Fruit fly (Drosophila melanogaster) whole organism, embryonic: ENCODE measurements around the gene dpr14.

Experiments
- CG12769 ChIP-seq: fragments of 200-800 bp; sonication (Bioruptor generic); optimal IDR thresholded peaks from 2 replicates; lab custom pipeline; 2019; ENCODE audit warnings: missing biosample characterization, mild to moderate bottlenecking, missing genetic modification characterization, moderate library complexity
- CG6854 ChIP-seq: fragments of 200-800 bp; sonication (Bioruptor generic); optimal IDR thresholded peaks from 3 replicates; lab custom pipeline; 2017; ENCODE audit warnings: missing biosample characterization, mild to moderate bottlenecking, missing genetic modification characterization
- CG7963 ChIP-seq: fragments of 200-800 bp; sonication (Bioruptor generic); IDR thresholded peaks from 3 replicates; pipeline ENCODE4 v1.3.6; 2022; ENCODE audit warnings: missing biosample characterization, missing genetic modification characterization; ENCODE audit not compliant: partially characterized antibody
- Hand ChIP-seq: fragments of 200-800 bp; sonication (Bioruptor generic); optimal IDR thresholded peaks from 2 replicates; lab custom pipeline; 2017; ENCODE audit warnings: mild to moderate bottlenecking, missing biosample characterization, missing genetic modification reagents, missing genetic modification characterization
- Sry-β ChIP-seq: fragments of 200-800 bp; sonication (Bioruptor generic); optimal IDR thresholded peaks from 2 replicates; lab custom pipeline; 2018; ENCODE audit warnings: missing biosample characterization, mild to moderate bottlenecking, missing genetic modification characterization, moderate library complexity
- dpn ChIP-seq, 2 experiments: fragments of 200-800 bp; sonication (Bioruptor generic); optimal IDR thresholded peaks; 3 replicates each; lab custom pipeline; 2016; ENCODE audit warnings: missing biosample characterization in 2 of 2, missing genetic modification characterization in 2 of 2
- gem ChIP-seq: fragments of 200-800 bp; sonication (Bioruptor generic); optimal IDR thresholded peaks from 2 replicates; lab custom pipeline; 2019; ENCODE audit warnings: missing biosample characterization, mild to moderate bottlenecking, missing genetic modification characterization, moderate library complexity
- her ChIP-seq: fragments of 200-800 bp; sonication (Bioruptor generic); optimal IDR thresholded peaks from 2 replicates; lab custom pipeline; 2016; ENCODE audit warnings: missing biosample characterization, missing genetic modification characterization
- prd ChIP-seq, 3 experiments: fragments of >200 bp in 2 of 3; fragments of 200-800 bp in 1 of 3; sonication (Bioruptor generic) in 1 of 3; optimal IDR thresholded peaks in 2 of 3; IDR thresholded peaks in 1 of 3; 2 replicates in 2 of 3; 3 replicates in 1 of 3; pipeline versions ENCODE4 v1.3.6 to Lab custom; 2017 to 2022; ENCODE audit warnings: missing biosample characterization in 1 of 3, missing genetic modification characterization in 1 of 3
- pum ChIP-seq: fragments of 200-800 bp; sonication (Bioruptor generic); optimal IDR thresholded peaks from 2 replicates; lab custom pipeline; 2016; ENCODE audit warnings: missing biosample characterization, missing genetic modification characterization
- usp ChIP-seq: fragments of >200 bp; optimal IDR thresholded peaks from 2 replicates; lab custom pipeline; 2017; ENCODE audit warnings: missing biosample characterization, missing genetic modification characterization
- zfh1 ChIP-seq: fragments of 200-800 bp; sonication (Bioruptor generic); IDR thresholded peaks from 3 replicates; pipeline ENCODE4 v1.3.6; 2022; ENCODE audit warnings: missing biosample characterization, missing genetic modification characterization

dm6 chrX:7933210-7933915, 25.3 kb upstream of the dpr14 start, which contains the start of the genes Dhdds and RpS14a:
- TF ChIP-seq Hand (GFP tag; lab: Kevin White, UChicago), result no peak
- peak; percentile 33 to 59 for TF ChIP-seq dpn (GFP tag; optimal IDR thresholded peaks at IDR 0.05; lab: Kevin White, UChicago)
- TF ChIP-seq gem (tag; lab: Kevin White, UChicago), result peak; percentile 36
- peak; percentile 29 for TF ChIP-seq CG6854 (GFP tag; lab: Kevin White, UChicago)
- 0 out of 3 replicates have a peak, but pooled peaks have one; percentile 15 for TF ChIP-seq zfh1 (GFP tag; lab: Robert Waterston, UW)
- no peak for TF ChIP-seq CG12769 (tag; lab: Kevin White, UChicago)
- TF ChIP-seq pum (GFP tag; lab: Kevin White, UChicago), result no peak
- TF ChIP-seq her, result peak; percentile 12
- TF ChIP-seq prd (optimal IDR thresholded peaks at IDR 0.05; lab: Kevin White, UChicago), result no peak
- peak; percentile 5; the same call in 1 of the 3 replicates for TF ChIP-seq prd (GFP tag; IDR thresholded peaks at IDR 0.05; lab: Robert Waterston, UW)
- no peak for TF ChIP-seq Sry-β (GFP tag; lab: Kevin White, UChicago)
- no peak for TF ChIP-seq usp
- TF ChIP-seq CG7963, result peak; percentile 44; the same call in 1 of the 3 replicates
